Worm (Caenorhabditis elegans) whole organism, L4/young adult: Measurements from ENCODE around the gene R07E5.6.

Experiments
- W03F9.2 ChIP-seq: fragments of 150-350 bp; optimal IDR thresholded peaks from 2 replicates; lab custom pipeline; 2014; ENCODE audit warnings: missing biosample characterization, missing genetic modification characterization
- dao-5 ChIP-seq: sonication (generic microtip); optimal IDR thresholded peaks from 2 replicates; lab custom pipeline; 2016; ENCODE audit warnings: missing genotype, missing genetic modification characterization, moderate library complexity, missing compliant biosample characterization
- him-1 ChIP-seq: sonication (generic microtip); optimal IDR thresholded peaks from 2 replicates; lab custom pipeline; 2016; ENCODE audit warnings: missing genotype, missing genetic modification reagents, missing genetic modification characterization, missing compliant biosample characterization

DNA sequence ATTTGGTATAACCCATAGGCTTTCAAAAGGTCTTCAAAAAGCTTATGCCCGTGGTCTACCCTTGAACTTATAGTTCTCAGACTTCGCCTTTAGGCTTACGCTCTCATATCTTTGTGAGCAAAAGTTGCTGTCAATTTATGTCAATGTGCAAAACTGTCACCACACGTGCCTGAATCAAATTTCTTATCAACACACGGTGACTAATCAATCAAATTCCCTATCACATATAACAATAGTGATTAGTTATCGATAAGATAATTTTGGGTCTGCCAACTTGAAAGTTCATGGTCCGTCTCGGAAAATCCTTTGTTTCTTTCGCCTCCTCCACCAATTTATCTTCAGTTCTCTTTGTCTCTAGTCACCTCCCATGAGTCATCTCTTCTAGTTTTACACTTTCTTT lies 41.1 kb upstream of the R07E5.6 start:
- TF ChIP-seq him-1 (tag; lab: Kevin White, UChicago) (no peak), W03F9.2 (tag; lab: Kevin White, UChicago) (no peak), dao-5 (tag; lab: Kevin White, UChicago) (no peak)
